Worm (Caenorhabditis elegans): ENCODE results near the gene C53D6.4.
A peak's percentile ranks its signal among the peaks of the same experiment; 100 is the strongest.

C53D6.4 gene

DNA sequence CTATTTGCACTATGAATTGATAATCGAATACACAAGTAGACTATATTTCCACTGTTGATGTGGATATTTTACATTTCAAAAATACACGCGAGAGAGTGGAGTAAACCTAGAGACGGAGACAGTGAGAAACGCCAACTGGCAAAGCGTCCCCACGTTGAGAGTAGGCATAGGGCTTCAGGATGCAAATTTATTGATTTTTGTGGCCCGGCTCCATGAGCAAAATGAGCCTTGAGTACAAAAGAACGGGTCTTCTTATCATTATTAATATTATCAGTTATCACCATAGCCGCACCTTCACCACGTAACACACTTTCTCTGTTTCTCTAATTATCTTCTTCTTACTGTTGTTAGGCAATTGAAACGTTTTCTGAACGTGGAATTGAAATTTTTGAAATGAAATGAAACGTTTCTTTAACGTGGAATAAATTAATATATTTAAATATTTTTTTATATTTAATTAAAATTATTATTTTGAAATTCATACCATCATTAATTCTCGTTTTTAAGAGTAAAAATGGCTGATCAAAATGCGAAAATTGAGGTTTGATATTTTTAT lies 33.9 kb downstream of the C53D6.4 start, which contains the start of gene bre-1:
TSS of gene bre-1 (plus strand) at position 506 of the 556 bp plus-strand sequence.
- no peak for TF ChIP-seq ceh-30 (tag; optimal IDR thresholded peaks at IDR 0.05)
- peak; percentile 19 for TF ChIP-seq nfya-1 (tag; optimal IDR thresholded peaks at IDR 0.05)
- no peak for TF ChIP-seq C08G9.2 (tag; optimal IDR thresholded peaks at IDR 0.05)
- TF ChIP-seq elt-2 (tag; optimal IDR thresholded peaks at IDR 0.05): peak; percentile 81
- TF ChIP-seq ceh-48 (tag; optimal IDR thresholded peaks at IDR 0.05): peak; percentile 81
- no peak for TF ChIP-seq rnt-1 (tag; optimal IDR thresholded peaks at IDR 0.05)

ce11 chrIV:8984566-8984965 lies 36.2 kb downstream of the C53D6.4 start, which contains the start of gene nstp-1:
nstp-1 (plus strand) TSS chrIV:8984866.
- no peak for TF ChIP-seq hlh-8 (tag; optimal IDR thresholded peaks at IDR 0.05)
- no peak for TF ChIP-seq ceh-45 (GFP tag; IDR thresholded peaks at IDR 0.05)
- TF ChIP-seq madf-2 (tag; optimal IDR thresholded peaks at IDR 0.05): no peak
- TF ChIP-seq sox-2 (GFP tag; IDR thresholded peaks at IDR 0.05): no peak
- no peak for TF ChIP-seq ceh-30 (tag; optimal IDR thresholded peaks at IDR 0.05)
- TF ChIP-seq ceh-6 (GFP tag; optimal IDR thresholded peaks at IDR 0.05): no peak
- no peak for TF ChIP-seq ceh-14 (tag; optimal IDR thresholded peaks at IDR 0.05)
- TF ChIP-seq ahr-1 (tag; optimal IDR thresholded peaks at IDR 0.05): no peak
- TF ChIP-seq zip-5 (tag; optimal IDR thresholded peaks at IDR 0.05): no peak
- no peak for TF ChIP-seq npax-4 (tag; optimal IDR thresholded peaks at IDR 0.05)

DNA sequence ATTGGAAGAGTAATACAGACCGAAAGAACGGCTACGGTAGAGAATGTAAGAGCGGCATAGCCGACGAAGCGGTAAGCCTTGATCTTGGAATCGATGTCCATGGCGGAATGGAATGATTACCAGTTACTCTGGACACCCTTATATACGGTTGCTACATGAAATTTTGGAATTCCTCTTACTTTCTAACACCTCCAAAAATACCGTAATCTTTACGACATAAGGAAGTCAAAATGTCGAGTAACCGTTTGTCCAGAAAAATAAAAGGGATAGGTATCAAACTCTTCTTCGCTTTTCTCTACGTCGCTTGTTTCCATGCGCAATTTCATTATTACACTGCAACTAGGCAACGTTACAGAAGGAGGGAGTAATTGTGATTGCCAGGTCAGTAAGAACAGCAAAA lies 41.0 kb downstream of the C53D6.4 start, which contains the start of gene col-119:
TSS of gene col-119 (minus strand) at position 101 of the 400 bp plus-strand sequence.
- TF ChIP-seq nhr-232 (tag; optimal IDR thresholded peaks at IDR 0.05) (no peak), eyg-1 (tag; optimal IDR thresholded peaks at IDR 0.05) (no peak)

- TF ChIP-seq hlh-6 (tag; optimal IDR thresholded peaks at IDR 0.05): peak; percentile 5
- TF ChIP-seq zip-5 (tag; optimal IDR thresholded peaks at IDR 0.05): no peak
Observed at ce11 chrIV:8979062-8979612, 41.6 kb downstream of the C53D6.4 start.

ce11 chrIV:8978047-8978446 lies 42.7 kb downstream of the C53D6.4 start:
- TF ChIP-seq ceh-30 (tag; optimal IDR thresholded peaks at IDR 0.05) (no peak), ceh-18 (tag; optimal IDR thresholded peaks at IDR 0.05) (peak; percentile 20)

DNA sequence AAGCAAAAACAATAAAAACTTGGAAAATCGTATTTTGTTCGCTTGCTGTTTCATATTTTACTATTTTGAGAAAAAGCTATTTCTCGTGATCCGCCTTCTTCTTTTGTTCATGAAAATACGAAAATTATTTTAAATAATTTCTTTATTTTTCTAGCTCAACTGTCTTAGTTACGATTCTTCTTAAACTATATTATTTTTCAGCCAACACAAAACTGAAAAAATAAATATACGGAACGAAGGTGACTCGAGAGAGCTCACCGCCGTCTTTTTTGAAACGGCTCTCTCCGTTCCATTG lies 45.5 kb downstream of the C53D6.4 start, which contains the start of gene pdzd-8:
TSS of gene pdzd-8 (plus strand) at position 196 of the 295 bp plus-strand sequence.
- TF ChIP-seq nfya-1 (tag; optimal IDR thresholded peaks at IDR 0.05): no peak
- TF ChIP-seq C08G9.2 (tag; optimal IDR thresholded peaks at IDR 0.05): no peak

DNA sequence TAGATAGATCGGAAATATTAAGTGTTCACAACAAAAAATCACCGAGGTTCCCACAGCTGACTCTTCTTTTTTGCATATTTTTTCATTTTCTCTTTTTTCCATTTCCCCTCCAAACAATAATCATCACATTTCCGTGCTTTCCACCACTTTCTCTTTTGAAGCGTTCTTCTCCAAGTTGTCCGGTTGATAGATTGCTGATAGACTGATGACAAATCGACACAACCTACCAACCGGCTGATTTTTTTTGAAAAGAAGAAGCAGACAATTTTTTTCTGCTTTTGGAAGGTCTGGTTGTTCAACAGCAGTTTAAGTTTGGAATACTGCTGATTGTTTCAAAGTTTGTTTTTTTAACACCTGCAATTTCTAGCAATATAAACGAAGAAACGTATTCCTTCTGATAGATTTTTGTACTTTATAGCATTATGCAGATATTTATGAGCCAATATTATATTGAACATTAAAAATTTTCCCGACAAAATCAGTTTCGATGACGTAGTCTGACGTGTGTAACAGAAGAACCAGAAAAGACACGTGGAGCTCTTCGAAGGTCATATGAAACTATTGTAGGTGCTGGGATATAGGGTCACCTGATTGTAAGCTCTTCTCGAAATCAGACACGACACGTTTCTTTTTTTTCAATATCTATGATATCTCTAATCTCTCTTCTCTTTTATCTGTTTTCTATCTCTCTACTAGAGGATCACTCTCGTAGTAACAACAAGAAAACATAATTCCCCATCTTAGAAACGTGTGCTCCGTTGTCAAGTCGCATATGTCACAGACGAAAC lies 46.0 kb downstream of the C53D6.4 start:
- no peak for TF ChIP-seq ceh-45 (GFP tag; IDR thresholded peaks at IDR 0.05)
- TF ChIP-seq hlh-30 (tag; optimal IDR thresholded peaks at IDR 0.05; ENCODE audit: insufficient read depth): peak; percentile 25

DNA sequence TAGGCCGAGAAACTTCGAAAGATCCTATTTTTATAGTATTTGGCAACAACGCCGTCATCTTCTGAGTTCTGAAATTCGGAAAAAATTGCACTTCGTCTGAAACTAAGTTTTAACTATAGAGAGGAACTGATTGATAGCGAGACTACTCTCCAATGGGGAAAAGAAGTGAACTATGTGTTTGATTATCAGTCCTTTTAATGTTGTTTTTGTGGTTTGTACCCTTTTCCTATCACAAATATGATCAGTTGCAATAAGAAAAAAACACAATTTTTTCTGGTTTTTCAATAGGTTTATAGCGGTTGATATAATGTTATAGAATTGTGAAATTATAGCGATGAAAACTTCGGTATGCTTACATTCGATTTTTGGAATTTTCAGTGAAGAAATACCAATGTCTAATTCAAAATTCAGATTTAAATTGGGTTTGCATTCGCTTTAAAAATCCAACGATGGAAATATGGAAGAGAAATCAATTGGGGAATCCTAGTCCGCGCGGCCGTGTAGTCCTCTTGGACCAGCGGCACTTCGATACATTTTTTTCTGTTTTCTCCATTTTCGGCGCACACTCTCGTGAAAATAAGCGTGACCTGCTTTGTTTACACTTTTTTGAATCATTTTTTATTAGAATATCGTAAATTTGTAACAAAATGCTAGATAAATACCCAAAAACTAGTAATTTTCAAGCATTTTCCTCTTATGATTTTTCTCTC lies 47.3 kb downstream of the C53D6.4 start, which contains the start of gene C53B4.3:
TSS of gene C53B4.3 (minus strand) at position 464 of the 710 bp plus-strand sequence.
- TF ChIP-seq elt-4 (tag; optimal IDR thresholded peaks at IDR 0.05) (no peak), unc-3 (GFP tag; conservative IDR thresholded peaks at IDR 0.05) (no peak), unc-3 (tag; optimal IDR thresholded peaks at IDR 0.05) (no peak), hlh-8 (tag; optimal IDR thresholded peaks at IDR 0.05) (peak; percentile 83), ref-2 (tag; optimal IDR thresholded peaks at IDR 0.05) (peak; percentile 81), ceh-9 (tag; optimal IDR thresholded peaks at IDR 0.05) (no peak), F13H6.1 (tag; optimal IDR thresholded peaks at IDR 0.05) (peak; percentile 69), ztf-16 (tag; optimal IDR thresholded peaks at IDR 0.05) (peak; percentile 43), unc-86 (tag; optimal IDR thresholded peaks at IDR 0.05) (peak; percentile 18), ceh-18 (tag; optimal IDR thresholded peaks at IDR 0.05) (no peak), hlh-15 (tag; optimal IDR thresholded peaks at IDR 0.05) (no peak), dve-1 (tag; optimal IDR thresholded peaks at IDR 0.05) (no peak), ceh-2 (tag; optimal IDR thresholded peaks at IDR 0.05) (peak; percentile 94), T23F11.4 (GFP tag; optimal IDR thresholded peaks at IDR 0.05) (no peak), ceh-6 (GFP tag; optimal IDR thresholded peaks at IDR 0.05) (no peak), nfya-1 (tag; optimal IDR thresholded peaks at IDR 0.05) (no peak), gmeb-2 (tag; optimal IDR thresholded peaks at IDR 0.05) (no peak), K02D7.2 (tag; optimal IDR thresholded peaks at IDR 0.05) (no peak)

All from whole organism, late embryonic.